Fruit fly (Drosophila melanogaster): ENCODE data around the gene JMJD5.

DNA sequence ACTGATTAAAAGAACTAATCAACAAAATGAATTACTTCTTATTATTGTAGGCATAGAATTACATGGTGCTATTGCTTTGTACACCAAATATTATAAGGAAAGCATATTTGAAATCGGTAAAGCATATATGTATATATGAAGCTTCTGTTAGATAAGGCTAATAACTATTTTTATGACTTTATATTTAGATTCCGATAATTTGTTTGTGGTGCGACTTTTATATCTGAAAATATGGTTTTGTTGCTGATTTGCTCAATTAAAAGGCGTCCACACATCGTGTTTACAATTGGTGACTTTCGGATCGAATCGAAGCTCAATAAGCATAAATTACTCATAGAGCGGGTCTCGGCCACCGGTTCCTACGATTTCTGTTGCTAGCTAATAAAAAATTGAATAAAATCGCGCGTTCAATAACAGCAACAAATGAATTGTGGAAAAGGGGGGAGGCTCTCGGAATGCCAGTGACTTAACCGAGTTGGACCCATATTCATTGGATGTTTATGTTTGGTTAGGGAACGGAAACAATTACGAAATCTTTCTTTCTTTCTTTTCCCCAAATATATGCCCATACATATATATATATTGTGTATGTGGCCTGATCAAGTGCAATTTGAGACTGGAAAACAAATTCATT, 44.6 kb upstream of the JMJD5 start:
- TF ChIP-seq Myc (optimal IDR thresholded peaks at IDR 0.05) (no peak), Vsx2 (GFP tag; optimal IDR thresholded peaks at IDR 0.05; ENCODE audit: partially characterized antibody) (no peak), Dfd (GFP tag; optimal IDR thresholded peaks at IDR 0.05) (no peak), woc (GFP tag; optimal IDR thresholded peaks at IDR 0.05) (no peak), pan (optimal IDR thresholded peaks at IDR 0.05) (no peak), dmrt93B (GFP tag; optimal IDR thresholded peaks at IDR 0.05) (no peak)

Data from whole organism, wandering third instar larva.